Fruit fly (Drosophila melanogaster) whole organism, adult: ENCODE data around the gene CG14118.

ENCODE experiments used
- CG7045 ChIP-seq: fragments of 200-800 bp; sonication (Bioruptor generic); optimal IDR thresholded peaks from 2 replicates; lab custom pipeline; 2017; ENCODE audit warnings: missing biosample characterization, mild to moderate bottlenecking, missing genetic modification characterization
- kay ChIP-seq: fragments of 200-800 bp; sonication (Bioruptor generic); peaks from one replicate; lab custom pipeline; 2016; ENCODE audit warnings: missing biosample characterization, missing genetic modification characterization, borderline replicate concordance
- ovo ChIP-seq: fragments of 200-800 bp; sonication (Bioruptor generic); optimal IDR thresholded peaks from 2 replicates; lab custom pipeline; 2016; ENCODE audit warnings: missing biosample characterization, missing genetic modification characterization
- pad ChIP-seq: fragments of 200-800 bp; sonication (Bioruptor generic); optimal IDR thresholded peaks from 3 replicates; lab custom pipeline; 2017; ENCODE audit warnings: missing biosample characterization, missing genetic modification characterization, mild to moderate bottlenecking, moderate library complexity, missing genetic modification reagents

- TF ChIP-seq ovo (GFP tag; lab: Kevin White, UChicago) (no peak), pad (GFP tag; lab: Kevin White, UChicago) (no peak), kay (no peak), CG7045 (GFP tag; lab: Kevin White, UChicago) (no peak)
Measured at dm6 chr3L:12857553-12858122, 34.8 kb upstream of the CG14118 start.
